Fruit fly (Drosophila melanogaster): ENCODE results near the gene mtgo.

Gene mtgo

DNA sequence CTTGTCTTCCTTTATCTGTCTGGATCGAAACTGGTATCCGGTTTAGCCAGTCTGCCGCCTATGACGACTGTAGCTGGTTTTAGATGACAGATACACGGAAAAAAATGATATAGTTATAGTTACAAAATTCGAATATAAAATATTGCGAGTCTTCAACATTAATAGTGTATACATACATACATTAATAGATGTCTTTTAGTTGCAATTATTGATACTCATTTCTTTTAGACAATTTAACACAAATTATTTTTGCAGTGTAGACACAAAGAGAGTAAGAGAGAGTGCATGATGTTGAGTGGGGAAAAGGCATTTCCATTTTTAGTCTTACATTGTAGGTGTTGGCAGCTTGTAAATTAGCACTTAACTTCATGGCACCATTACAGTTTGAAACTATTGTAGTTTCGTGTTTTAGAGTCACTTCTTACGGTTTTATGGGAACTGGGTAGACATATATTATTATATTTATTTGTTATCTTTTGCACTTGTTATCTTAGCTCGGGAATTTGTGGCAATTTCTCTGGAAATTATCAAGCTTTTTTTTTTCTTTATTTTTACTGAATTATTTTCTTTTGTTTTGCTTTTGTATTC is 49.5 kb upstream of the mtgo start (continued):
- TF ChIP-seq CG17568 (GFP tag; optimal IDR thresholded peaks at IDR 0.05), result peak; percentile 84
- TF ChIP-seq CHES-1-like (GFP tag; optimal IDR thresholded peaks at IDR 0.05), result peak; percentile 65
- TF ChIP-seq Nf-YB (GFP tag; optimal IDR thresholded peaks at IDR 0.05), result peak; percentile 78
- TF ChIP-seq Lhr (GFP tag; optimal IDR thresholded peaks at IDR 0.05), result peak; percentile 63
- no peak for TF ChIP-seq scrt (GFP tag; optimal IDR thresholded peaks at IDR 0.05)
- TF ChIP-seq dimm (GFP tag; IDR thresholded peaks at IDR 0.05), result no peak
- TF ChIP-seq Adf1 (GFP tag; IDR thresholded peaks at IDR 0.05), result no peak
- TF ChIP-seq sim (GFP tag; IDR thresholded peaks at IDR 0.05), result peak; percentile 83
- no peak for TF ChIP-seq Fer2 (tag; optimal IDR thresholded peaks at IDR 0.05)
- TF ChIP-seq dm (GFP tag; optimal IDR thresholded peaks at IDR 0.05), result peak; percentile 73
- TF ChIP-seq CG6254 (GFP tag; optimal IDR thresholded peaks at IDR 0.05), result no peak
- TF ChIP-seq esg (GFP tag; conservative IDR thresholded peaks at IDR 0.05), result no peak
- TF ChIP-seq wor (GFP tag; IDR thresholded peaks at IDR 0.05), result peak; percentile 82
- peak; percentile 48 for TF ChIP-seq sd (tag; optimal IDR thresholded peaks at IDR 0.05)
- 0 out of 3 replicates have a peak, but pooled peaks have one; percentile 34 for TF ChIP-seq so (GFP tag; IDR thresholded peaks at IDR 0.05)
- no peak for TF ChIP-seq nerfin-2 (GFP tag; IDR thresholded peaks at IDR 0.05; ENCODE audit: partially characterized antibody)
- TF ChIP-seq gfzf (GFP tag; optimal IDR thresholded peaks at IDR 0.05), result no peak
- peak; percentile 87 for TF ChIP-seq CG13123 (GFP tag; optimal IDR thresholded peaks at IDR 0.05)
- TF ChIP-seq CG13624 (GFP tag; optimal IDR thresholded peaks at IDR 0.05), result no peak
- TF ChIP-seq CTCF (GFP tag; optimal IDR thresholded peaks at IDR 0.05), result no peak
- TF ChIP-seq Fer3 (tag; optimal IDR thresholded peaks at IDR 0.05), result no peak
- TF ChIP-seq CG7556 (GFP tag; optimal IDR thresholded peaks at IDR 0.05), result peak; percentile 88
- no peak for TF ChIP-seq Atf6 (GFP tag; IDR thresholded peaks at IDR 0.05)
- TF ChIP-seq CG15073 (GFP tag; optimal IDR thresholded peaks at IDR 0.05), result peak; percentile 28
- TF ChIP-seq Pdp1 (GFP tag; optimal IDR thresholded peaks at IDR 0.05), result peak in 1 of 2 experiments; percentile 12
- peak; percentile 4 for TF ChIP-seq dmrt99B (tag; optimal IDR thresholded peaks at IDR 0.05)
- peak; percentile 18 for TF ChIP-seq psq (GFP tag; optimal IDR thresholded peaks at IDR 0.05)
- peak; percentile 71 for TF ChIP-seq CG30431 (GFP tag; optimal IDR thresholded peaks at IDR 0.05)
- peak; percentile 92 for TF ChIP-seq CoRest (tag; optimal IDR thresholded peaks at IDR 0.05)
- TF ChIP-seq CG31388 (GFP tag; optimal IDR thresholded peaks at IDR 0.05), result no peak
- no peak for TF ChIP-seq CG15011 (GFP tag; optimal IDR thresholded peaks at IDR 0.05)
- peak; percentile 17 for TF ChIP-seq CG4282 (GFP tag; optimal IDR thresholded peaks at IDR 0.05)
- TF ChIP-seq CG11560 (tag; IDR thresholded peaks at IDR 0.05), result no peak
- peak; percentile 81 for TF ChIP-seq twi (tag; optimal IDR thresholded peaks at IDR 0.05)
- TF ChIP-seq Doc2 (GFP tag; IDR thresholded peaks at IDR 0.05), result no peak
- TF ChIP-seq HmgZ (tag; optimal IDR thresholded peaks at IDR 0.05), result peak; percentile 86
- peak; percentile 96 for TF ChIP-seq ci (GFP tag; IDR thresholded peaks at IDR 0.05)
- no peak for TF ChIP-seq CG14667 (GFP tag; IDR thresholded peaks at IDR 0.05)
- TF ChIP-seq CG15514 (GFP tag; optimal IDR thresholded peaks at IDR 0.05), result no peak
- TF ChIP-seq CG10366 (GFP tag; IDR thresholded peaks at IDR 0.05), result peak; percentile 83
- no peak for TF ChIP-seq phol (tag; optimal IDR thresholded peaks at IDR 0.05)
- no peak for TF ChIP-seq nerfin-1 (tag; optimal IDR thresholded peaks at IDR 0.05)
- TF ChIP-seq CG10321 (GFP tag; IDR thresholded peaks at IDR 0.05), result peak; percentile 42; the same call in 1 of the 2 replicates
- no peak for TF ChIP-seq br (optimal IDR thresholded peaks at IDR 0.05)
- peak; percentile 40; the same call in 1 of the 3 replicates for TF ChIP-seq CG11695 (GFP tag; IDR thresholded peaks at IDR 0.05)
- TF ChIP-seq ap (GFP tag; IDR thresholded peaks at IDR 0.05), result peak; percentile 72
- TF ChIP-seq bcd (GFP tag; optimal IDR thresholded peaks at IDR 0.05), result no peak
- no peak for TF ChIP-seq Gsc (GFP tag; IDR thresholded peaks at IDR 0.05)
- no peak for TF ChIP-seq CG16779 (GFP tag; IDR thresholded peaks at IDR 0.05)
- no peak for TF ChIP-seq gsb (GFP tag; IDR thresholded peaks at IDR 0.05)
- no peak for TF ChIP-seq tap (tag; optimal IDR thresholded peaks at IDR 0.05)
- TF ChIP-seq CG16815 (GFP tag; optimal IDR thresholded peaks at IDR 0.05), result peak; percentile 73

All from whole organism, embryonic.